Worm (Caenorhabditis elegans): ENCODE measurements around the gene clec-223.

clec-223 gene

ce11 chrV:11304200-11304599, 31.3 kb downstream of the clec-223 start:
- no peak for TF ChIP-seq unc-62 (GFP tag; optimal IDR thresholded peaks at IDR 0.05)

- TF ChIP-seq unc-62 (GFP tag; optimal IDR thresholded peaks at IDR 0.05): no peak
Observed at ce11 chrV:11304879-11305278, 31.9 kb downstream of the clec-223 start, which contains the start of gene srh-45. TSS of gene srh-45 (minus strand) at chrV:11304979.

ce11 chrV:11307781-11308180, 34.8 kb downstream of the clec-223 start:
- no peak for TF ChIP-seq unc-62 (GFP tag; optimal IDR thresholded peaks at IDR 0.05)

ce11 chrV:11308346-11308745, 35.4 kb downstream of the clec-223 start, which contains the start of gene snf-11:
TSS of gene snf-11 (minus strand) at chrV:11308446.
- no peak for TF ChIP-seq unc-62 (GFP tag; optimal IDR thresholded peaks at IDR 0.05)

- TF ChIP-seq unc-62 (GFP tag; optimal IDR thresholded peaks at IDR 0.05): no peak
Observed at ce11 chrV:11308915-11309314, 36.0 kb downstream of the clec-223 start.

- no peak for TF ChIP-seq unc-62 (GFP tag; optimal IDR thresholded peaks at IDR 0.05)
Observed at ce11 chrV:11311013-11311472, 38.1 kb downstream of the clec-223 start, which contains the start of gene T03F7.7. TSS of gene T03F7.7 (plus strand) at chrV:11311422.

ce11 chrV:11312904-11313303, 40.0 kb downstream of the clec-223 start:
- no peak for TF ChIP-seq unc-62 (GFP tag; optimal IDR thresholded peaks at IDR 0.05)

- no peak for TF ChIP-seq unc-62 (GFP tag; optimal IDR thresholded peaks at IDR 0.05)
Observed at ce11 chrV:11314025-11314880, 41.3 kb downstream of the clec-223 start.

- TF ChIP-seq unc-62 (GFP tag; optimal IDR thresholded peaks at IDR 0.05): no peak
Observed at ce11 chrV:11316801-11317200, 43.9 kb downstream of the clec-223 start, which contains the start of gene cutl-18. TSS of gene cutl-18 (minus strand) at chrV:11316901.

ce11 chrV:11320860-11321259, 47.9 kb downstream of the clec-223 start:
- no peak for TF ChIP-seq unc-62 (GFP tag; optimal IDR thresholded peaks at IDR 0.05)

ce11 chrV:11321719-11322118, 48.8 kb downstream of the clec-223 start, which contains the start of gene F47G9.4:
TSS of gene F47G9.4 (minus strand) at chrV:11321816.
- TF ChIP-seq unc-62 (GFP tag; optimal IDR thresholded peaks at IDR 0.05): no peak

ce11 chrV:11323720-11324119, 50.8 kb downstream of the clec-223 start, which contains the start of gene str-141:
TSS of gene str-141 (minus strand) at chrV:11323820.
- TF ChIP-seq unc-62 (GFP tag; optimal IDR thresholded peaks at IDR 0.05): no peak

ce11 chrV:11326914-11327367, 54.0 kb downstream of the clec-223 start, which contains the start of gene tmed-10:
TSS of gene tmed-10 (minus strand) at chrV:11326964.
- no peak for TF ChIP-seq unc-62 (GFP tag; optimal IDR thresholded peaks at IDR 0.05)

All from whole organism, dauer.